Fruit fly (Drosophila melanogaster) whole organism, embryonic: ENCODE data around the gene CG31087.

Experiments used
- ATbp ChIP-seq: fragments of 200-800 bp; sonication (Bioruptor generic); optimal IDR thresholded peaks from 2 replicates; lab custom pipeline; 2017; ENCODE audit warnings: missing biosample characterization, mild to moderate bottlenecking, missing genetic modification characterization, missing genetic modification reagents
- Asciz ChIP-seq: fragments of 200-800 bp; sonication (Bioruptor generic); optimal IDR thresholded peaks from 2 replicates; lab custom pipeline; 2017; ENCODE audit warnings: missing biosample characterization, mild to moderate bottlenecking, missing genetic modification characterization, missing genetic modification reagents
- CG10565 ChIP-seq: fragments of 200-800 bp; sonication (Bioruptor generic); optimal IDR thresholded peaks from 3 replicates; lab custom pipeline; 2016; ENCODE audit warnings: missing biosample characterization, mild to moderate bottlenecking, missing genetic modification characterization
- CG12219 ChIP-seq: fragments of 200-800 bp; sonication (Bioruptor generic); optimal IDR thresholded peaks from 3 replicates; lab custom pipeline; 2018; ENCODE audit warnings: missing biosample characterization, mild to moderate bottlenecking, missing genetic modification characterization
- CG12299 ChIP-seq: fragments of 200-800 bp; sonication (Bioruptor generic); optimal IDR thresholded peaks from 2 replicates; lab custom pipeline; 2018; ENCODE audit warnings: missing biosample characterization, mild to moderate bottlenecking, missing genetic modification characterization
- CG12659 ChIP-seq: fragments of 200-800 bp; sonication (Bioruptor generic); optimal IDR thresholded peaks from 3 replicates; lab custom pipeline; 2017; ENCODE audit warnings: mild to moderate bottlenecking, missing biosample characterization, missing genetic modification reagents, missing genetic modification characterization
- CG13296 ChIP-seq: fragments of 200-800 bp; sonication (Bioruptor generic); optimal IDR thresholded peaks from 3 replicates; lab custom pipeline; 2018; ENCODE audit warnings: missing biosample characterization, mild to moderate bottlenecking, missing genetic modification characterization
- CG13424 ChIP-seq: fragments of 200-800 bp; sonication (Bioruptor generic); optimal IDR thresholded peaks from 2 replicates; lab custom pipeline; 2019; ENCODE audit warnings: missing biosample characterization, mild to moderate bottlenecking, missing genetic modification characterization, moderate library complexity
- CG15514 ChIP-seq: fragments of 200-800 bp; sonication (Bioruptor generic); optimal IDR thresholded peaks from 3 replicates; lab custom pipeline; 2017; ENCODE audit warnings: missing biosample characterization, missing genetic modification characterization, mild to moderate bottlenecking, moderate library complexity, missing genetic modification reagents
- CG17328 ChIP-seq: fragments of 200-800 bp; sonication (Bioruptor generic); IDR thresholded peaks from 2 replicates; pipeline ENCODE4 v1.3.6; 2022; ENCODE audit warnings: missing biosample characterization, missing genetic modification characterization
- CG17385 ChIP-seq: fragments of 200-800 bp; sonication (Bioruptor generic); optimal IDR thresholded peaks from 3 replicates; lab custom pipeline; 2018; ENCODE audit warnings: missing biosample characterization, mild to moderate bottlenecking, missing genetic modification characterization
- CG18599 ChIP-seq: fragments of 200-800 bp; sonication (Bioruptor generic); optimal IDR thresholded peaks from 3 replicates; lab custom pipeline; 2017; ENCODE audit warnings: missing biosample characterization, missing genetic modification characterization, mild to moderate bottlenecking, moderate library complexity, missing genetic modification reagents
- CG2678 ChIP-seq: fragments of 200-800 bp; sonication (Bioruptor generic); optimal IDR thresholded peaks from 3 replicates; lab custom pipeline; 2019; ENCODE audit warnings: missing biosample characterization, mild to moderate bottlenecking, missing genetic modification characterization, moderate library complexity
- CG32772 ChIP-seq: fragments of 200-800 bp; sonication (Bioruptor generic); IDR thresholded peaks from 2 replicates; pipeline ENCODE4 v1.3.6; 2022; ENCODE audit warnings: missing biosample characterization, missing genetic modification characterization
- CG3407 ChIP-seq: fragments of 200-800 bp; sonication (Bioruptor generic); optimal IDR thresholded peaks from 2 replicates; lab custom pipeline; 2018; ENCODE audit warnings: missing biosample characterization, mild to moderate bottlenecking, missing genetic modification characterization
- CG4424 ChIP-seq: fragments of 200-800 bp; sonication (Bioruptor generic); optimal IDR thresholded peaks from 3 replicates; lab custom pipeline; 2016; ENCODE audit warnings: missing biosample characterization, missing genetic modification characterization
- CG5180 ChIP-seq: fragments of 200-800 bp; sonication (Bioruptor generic); optimal IDR thresholded peaks from 3 replicates; lab custom pipeline; 2017; ENCODE audit warnings: missing biosample characterization, missing genetic modification characterization, mild to moderate bottlenecking, moderate library complexity, missing genetic modification reagents
- CG5245 ChIP-seq: fragments of 200-800 bp; sonication (Bioruptor generic); optimal IDR thresholded peaks from 3 replicates; lab custom pipeline; 2016; ENCODE audit warnings: missing biosample characterization, missing genetic modification characterization
- CG7372 ChIP-seq: fragments of 200-800 bp; sonication (Bioruptor generic); IDR thresholded peaks from 2 replicates; pipeline ENCODE4 v1.3.6; 2022; ENCODE audit warnings: missing biosample characterization, missing genetic modification characterization
- CG7786 ChIP-seq: fragments of 200-800 bp; sonication (Bioruptor generic); optimal IDR thresholded peaks from 2 replicates; lab custom pipeline; 2016; ENCODE audit warnings: missing biosample characterization, missing genetic modification characterization
- CG8290 ChIP-seq, 3 experiments: fragments of 200-800 bp; sonication (Bioruptor generic); optimal IDR thresholded peaks; 2 replicates each; lab custom pipeline; 2016 to 2019; ENCODE audit warnings: missing biosample characterization in 3 of 3, missing genetic modification characterization in 3 of 3, mild to moderate bottlenecking in 2 of 3, moderate library complexity in 1 of 3
- CG9932 ChIP-seq: fragments of 200-800 bp; sonication (Bioruptor generic); IDR thresholded peaks from 2 replicates; pipeline ENCODE4 v1.3.6; 2022; ENCODE audit warnings: missing biosample characterization, missing genetic modification characterization
- D ChIP-seq, 2 experiments: fragments of 200-800 bp in 1 of 2; fragments of >200 bp in 1 of 2; sonication (Bioruptor generic) in 1 of 2; optimal IDR thresholded peaks; 2 replicates in 1 of 2; 3 replicates in 1 of 2; lab custom pipeline; 2017; ENCODE audit warnings: mild to moderate bottlenecking in 1 of 2, missing biosample characterization in 1 of 2, missing genetic modification characterization in 1 of 2, missing genetic modification reagents in 1 of 2
- Ets65A ChIP-seq: fragments of 200-800 bp; sonication (Bioruptor generic); peaks from one replicate; lab custom pipeline; 2016; ENCODE audit warnings: missing biosample characterization, missing genetic modification characterization
- GATAe ChIP-seq: fragments of 200-800 bp; sonication (Bioruptor generic); conservative IDR thresholded peaks from 2 replicates; pipeline ENCODE4 v1.3.6; 2022; ENCODE audit warnings: missing biosample characterization, missing genetic modification characterization
- Gug ChIP-seq: fragments of 200-800 bp; sonication (Bioruptor generic); IDR thresholded peaks from 4 replicates; pipeline ENCODE4 v1.3.6; 2022; ENCODE audit warnings: missing biosample characterization, missing genetic modification characterization
- MTF-1 ChIP-seq: fragments of 200-800 bp; sonication (Bioruptor generic); optimal IDR thresholded peaks from 2 replicates; lab custom pipeline; 2018; ENCODE audit warnings: missing biosample characterization, mild to moderate bottlenecking, missing genetic modification characterization, borderline replicate concordance
- Med ChIP-seq: fragments of 200-800 bp; sonication (Bioruptor generic); peaks from one replicate; lab custom pipeline; 2016; ENCODE audit warnings: missing biosample characterization, missing genetic modification characterization, mild to moderate bottlenecking, inconsistent platforms, moderate library complexity
- Mrtf ChIP-seq: fragments of 200-800 bp; sonication (Bioruptor generic); IDR thresholded peaks from 3 replicates; pipeline ENCODE4 v1.3.6; 2022; ENCODE audit warnings: missing biosample characterization, missing genetic modification characterization
- NC2α ChIP-seq: fragments of 200-800 bp; sonication (Bioruptor generic); optimal IDR thresholded peaks from 2 replicates; lab custom pipeline; 2016; ENCODE audit warnings: missing biosample characterization, missing genetic modification characterization
- Sry-β ChIP-seq: fragments of 200-800 bp; sonication (Bioruptor generic); optimal IDR thresholded peaks from 2 replicates; lab custom pipeline; 2018; ENCODE audit warnings: missing biosample characterization, mild to moderate bottlenecking, missing genetic modification characterization, moderate library complexity
- Tbp ChIP-seq: fragments of >200 bp; optimal IDR thresholded peaks from 2 replicates; lab custom pipeline; 2018; ENCODE audit warnings: missing biosample characterization, missing genetic modification characterization
- Xrp1 ChIP-seq: fragments of 200-800 bp; sonication (Bioruptor generic); IDR thresholded peaks from 2 replicates; pipeline ENCODE4 v1.3.6; 2022; ENCODE audit warnings: missing biosample characterization, missing genetic modification characterization
- ap ChIP-seq: fragments of 200-800 bp; sonication (Bioruptor generic); IDR thresholded peaks from 2 replicates; pipeline ENCODE4 v1.3.6; 2022; ENCODE audit warnings: missing biosample characterization, missing genetic modification characterization
- cas ChIP-seq: fragments of 200-800 bp; sonication (Bioruptor generic); IDR thresholded peaks from 2 replicates; pipeline ENCODE4 v1.3.6; 2022; ENCODE audit warnings: missing biosample characterization, missing genetic modification characterization
- cwo ChIP-seq: fragments of 200-800 bp; sonication (Bioruptor generic); optimal IDR thresholded peaks from 3 replicates; lab custom pipeline; 2017; ENCODE audit warnings: missing biosample characterization, missing genetic modification characterization, mild to moderate bottlenecking, moderate library complexity, missing genetic modification reagents
- emc ChIP-seq: fragments of 200-800 bp; sonication (Bioruptor generic); optimal IDR thresholded peaks from 2 replicates; lab custom pipeline; 2016; ENCODE audit warnings: missing biosample characterization, missing genetic modification characterization
- grn ChIP-seq: fragments of 200-800 bp; sonication (Bioruptor generic); optimal IDR thresholded peaks from 3 replicates; lab custom pipeline; 2017; ENCODE audit warnings: missing biosample characterization, missing genetic modification characterization
- kay ChIP-seq: fragments of 200-800 bp; sonication (Bioruptor generic); optimal IDR thresholded peaks from 2 replicates; lab custom pipeline; 2016; ENCODE audit warnings: missing biosample characterization, missing genetic modification characterization
- lab ChIP-seq: fragments of 200-800 bp; sonication (Bioruptor generic); optimal IDR thresholded peaks from 3 replicates; lab custom pipeline; 2017; ENCODE audit warnings: missing biosample characterization, missing genetic modification characterization, mild to moderate bottlenecking, moderate library complexity, missing genetic modification reagents
- mirr ChIP-seq: fragments of 200-800 bp; sonication (Bioruptor generic); optimal IDR thresholded peaks from 3 replicates; lab custom pipeline; 2018; ENCODE audit warnings: missing biosample characterization, mild to moderate bottlenecking, missing genetic modification characterization
- pan ChIP-seq, 4 experiments: fragments of >200 bp in 3 of 4; fragments of 200-800 bp in 1 of 4; sonication (Bioruptor generic) in 1 of 4; optimal IDR thresholded peaks in 3 of 4; IDR thresholded peaks in 1 of 4; 2 replicates each; pipeline versions ENCODE4 v1.3.6 to Lab custom; 2017 to 2022; ENCODE audit warnings: missing biosample characterization in 2 of 4, missing genetic modification characterization in 2 of 4, mixed read lengths in 1 of 4
- pzg ChIP-seq: fragments of 200-800 bp; sonication (Bioruptor generic); optimal IDR thresholded peaks from 3 replicates; lab custom pipeline; 2018; ENCODE audit warnings: missing biosample characterization, mild to moderate bottlenecking, missing genetic modification characterization, moderate library complexity
- repo ChIP-seq: fragments of 200-800 bp; sonication (Bioruptor generic); optimal IDR thresholded peaks from 2 replicates; lab custom pipeline; 2016; ENCODE audit warnings: missing biosample characterization, missing genetic modification characterization
- sens ChIP-seq: fragments of 200-800 bp; sonication (Bioruptor generic); peaks from one replicate; lab custom pipeline; 2016; ENCODE audit warnings: missing biosample characterization, missing genetic modification characterization
- trh ChIP-seq: fragments of 200-800 bp; sonication (Bioruptor generic); optimal IDR thresholded peaks from 2 replicates; lab custom pipeline; 2016; ENCODE audit warnings: missing biosample characterization, missing genetic modification characterization

The CG31087 gene

DNA sequence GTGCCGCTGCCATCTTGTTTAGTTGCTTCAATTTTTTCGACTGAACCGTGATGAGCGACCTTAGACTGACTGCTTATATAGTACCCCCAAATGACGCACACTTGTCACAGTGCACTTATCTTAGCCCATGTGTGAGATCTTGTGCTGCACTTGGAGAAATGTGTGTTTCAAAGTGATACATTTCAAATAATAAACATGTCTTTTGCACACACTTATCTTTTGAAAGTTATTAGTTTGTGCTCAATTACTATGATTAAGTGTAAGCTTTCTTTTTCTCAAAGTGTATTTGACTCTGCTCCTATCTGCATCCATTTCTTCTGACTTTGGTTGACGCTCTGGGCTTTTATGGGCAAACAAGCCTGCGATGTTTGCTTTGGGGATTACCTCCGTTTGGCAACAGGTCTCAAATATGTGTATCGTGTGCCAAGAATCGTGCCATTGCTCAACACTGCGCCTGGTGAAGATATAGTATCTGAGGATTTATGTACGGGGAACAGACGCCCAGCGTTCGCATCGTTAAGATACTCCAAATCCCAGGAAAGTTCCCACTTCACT, 33.8 kb downstream of the CG31087 start, which contains the start of gene CG10514:
TSS of gene CG10514 (minus strand) at position 51 of the 555 bp plus-strand sequence.
- TF ChIP-seq Tbp (GFP tag; lab: Kevin White, UChicago) (no peak), emc (no peak), Gug (GFP tag; lab: Robert Waterston, UW) (no peak), pzg (GFP tag; lab: Kevin White, UChicago) (no peak), grn (GFP tag; lab: Kevin White, UChicago) (no peak), CG18599 (GFP tag; lab: Kevin White, UChicago) (peak; percentile 25), lab (GFP tag; lab: Kevin White, UChicago) (peak; percentile 24), kay (GFP tag; lab: Kevin White, UChicago) (no peak), CG12659 (GFP tag; lab: Kevin White, UChicago) (no peak), NC2α (GFP tag; lab: Kevin White, UChicago) (no peak), MTF-1 (GFP tag; lab: Kevin White, UChicago) (peak; percentile 60), CG10565 (GFP tag; lab: Kevin White, UChicago) (no peak), ap (no peak), Asciz (GFP tag; lab: Kevin White, UChicago) (peak; percentile 6), ATbp (peak; percentile 6), cas (GFP tag; lab: Robert Waterston, UW) (no peak), CG9932 (GFP tag; lab: Robert Waterston, UW) (no peak), CG5245 (no peak), CG4424 (GFP tag; lab: Kevin White, UChicago) (no peak), CG7786 (GFP tag; lab: Kevin White, UChicago) (no peak), pan (optimal IDR thresholded peaks at IDR 0.05; lab: Kevin White, UChicago) (no peak), pan (GFP tag; optimal IDR thresholded peaks at IDR 0.05 in 1 of 2, IDR thresholded peaks at IDR 0.05 in 1 of 2) (no peak), Med (GFP tag; lab: Kevin White, UChicago) (peak; percentile 51), repo (GFP tag; lab: Kevin White, UChicago) (no peak), Sry-β (GFP tag; lab: Kevin White, UChicago) (no peak), CG5180 (GFP tag; lab: Kevin White, UChicago) (no peak), CG17328 (GFP tag; lab: Robert Waterston, UW) (no peak)

DNA sequence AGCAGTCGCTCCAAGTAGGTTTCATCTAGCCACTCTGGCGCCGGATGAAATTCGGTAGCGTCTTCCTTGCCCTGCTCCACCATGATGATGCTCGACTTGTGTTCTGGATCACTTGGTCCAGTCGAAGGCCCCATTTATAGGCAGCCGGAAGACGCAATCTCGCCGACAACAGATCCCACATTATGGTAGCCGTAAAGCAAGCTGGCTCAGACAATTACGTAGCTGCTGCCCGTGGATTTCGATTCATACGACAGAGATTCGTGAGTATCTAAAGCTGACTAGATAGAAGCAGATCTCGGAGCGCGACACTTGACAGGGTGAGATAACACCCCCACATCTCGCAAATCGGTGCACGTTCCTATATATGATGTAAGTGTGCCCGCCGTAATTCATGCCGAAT, 36.5 kb downstream of the CG31087 start, which contains the start of gene CG10513:
TSS of gene CG10513 (minus strand) at position 101 of the 400 bp plus-strand sequence.
- TF ChIP-seq Ets65A (GFP tag; lab: Kevin White, UChicago) (peak; percentile 26), CG8290 (GFP tag; optimal IDR thresholded peaks at IDR 0.05; lab: Kevin White, UChicago) (no peak), CG8290 (tag; optimal IDR thresholded peaks at IDR 0.05; lab: Kevin White, UChicago) (no peak), Mrtf (GFP tag; lab: Robert Waterston, UW) (0 out of 3 replicates have a peak, but pooled peaks have one; percentile 8)

dm6 chr3R:25275276-25275675, 38.4 kb downstream of the CG31087 start:
- TF ChIP-seq trh (GFP tag; lab: Kevin White, UChicago) (no peak), CG13424 (tag; lab: Kevin White, UChicago) (peak; percentile 36), mirr (GFP tag; lab: Kevin White, UChicago) (peak; percentile 69), Xrp1 (GFP tag; lab: Robert Waterston, UW) (no peak), CG3407 (GFP tag; lab: Kevin White, UChicago) (no peak), CG32772 (GFP tag; lab: Robert Waterston, UW) (no peak), CG7372 (GFP tag; lab: Robert Waterston, UW) (peak; percentile 59), GATAe (GFP tag; lab: Robert Waterston, UW) (0 out of 2 replicates have a peak, but pooled peaks have one; percentile 9), CG12299 (tag; lab: Kevin White, UChicago) (peak; percentile 36), cwo (GFP tag; lab: Kevin White, UChicago) (peak; percentile 19), CG12219 (GFP tag; lab: Kevin White, UChicago) (no peak), Asciz (GFP tag; lab: Kevin White, UChicago) (no peak), CG15514 (GFP tag; lab: Kevin White, UChicago) (peak; percentile 48), CG17385 (GFP tag; lab: Kevin White, UChicago) (peak; percentile 22), CG2678 (tag; lab: Kevin White, UChicago) (peak; percentile 65), CG13296 (peak; percentile 81), D (optimal IDR thresholded peaks at IDR 0.05; lab: Kevin White, UChicago) (no peak), D (GFP tag; optimal IDR thresholded peaks at IDR 0.05; lab: Kevin White, UChicago) (no peak), sens (GFP tag; lab: Kevin White, UChicago) (peak; percentile 61)
